Fruit fly (Drosophila melanogaster) whole organism, embryonic: ENCODE measurements around the gene CG6481.
A peak's percentile ranks its signal among the peaks of the same experiment; 100 is the strongest.

Experiments
- ATbp ChIP-seq: fragments of 200-800 bp; sonication (Bioruptor generic); optimal IDR thresholded peaks from 2 replicates; lab custom pipeline; 2017; ENCODE audit warnings: missing biosample characterization, mild to moderate bottlenecking, missing genetic modification characterization, missing genetic modification reagents
- BEAF-32 ChIP-seq: fragments of 200-800 bp; sonication (Bioruptor generic); optimal IDR thresholded peaks from 3 replicates; lab custom pipeline; 2017; ENCODE audit warnings: missing biosample characterization, missing genetic modification characterization, mild to moderate bottlenecking, moderate library complexity, missing genetic modification reagents
- CG10267 ChIP-seq: fragments of 200-800 bp; sonication (Bioruptor generic); optimal IDR thresholded peaks from 2 replicates; lab custom pipeline; 2018; ENCODE audit warnings: missing biosample characterization, mild to moderate bottlenecking, missing genetic modification characterization, moderate library complexity
- CG10462 ChIP-seq: fragments of 200-800 bp; sonication (Bioruptor generic); optimal IDR thresholded peaks from 2 replicates; lab custom pipeline; 2016; ENCODE audit warnings: missing biosample characterization, missing genetic modification characterization
- CG11398 ChIP-seq: fragments of 200-800 bp; sonication (Bioruptor generic); optimal IDR thresholded peaks from 2 replicates; lab custom pipeline; 2016; ENCODE audit warnings: missing biosample characterization, missing genetic modification characterization
- CG12155 ChIP-seq: fragments of 200-800 bp; sonication (Bioruptor generic); optimal IDR thresholded peaks from 3 replicates; lab custom pipeline; 2016; ENCODE audit warnings: missing biosample characterization, missing genetic modification characterization
- CG13424 ChIP-seq: fragments of 200-800 bp; sonication (Bioruptor generic); optimal IDR thresholded peaks from 2 replicates; lab custom pipeline; 2019; ENCODE audit warnings: missing biosample characterization, mild to moderate bottlenecking, missing genetic modification characterization, moderate library complexity
- CG13775 ChIP-seq: fragments of 200-800 bp; sonication (Bioruptor generic); optimal IDR thresholded peaks from 3 replicates; lab custom pipeline; 2017; ENCODE audit warnings: missing biosample characterization, mild to moderate bottlenecking, missing genetic modification characterization
- CG14014 ChIP-seq: fragments of 200-800 bp; sonication (Bioruptor generic); IDR thresholded peaks from 2 replicates; pipeline ENCODE4 v1.3.6; 2022; ENCODE audit warnings: missing biosample characterization, missing genetic modification characterization
- CG14965 ChIP-seq: fragments of 200-800 bp; sonication (Bioruptor generic); optimal IDR thresholded peaks from 2 replicates; lab custom pipeline; 2016; ENCODE audit warnings: missing biosample characterization, missing genetic modification characterization, borderline replicate concordance
- CG17359 ChIP-seq: fragments of 200-800 bp; sonication (Bioruptor generic); optimal IDR thresholded peaks from 3 replicates; lab custom pipeline; 2018; ENCODE audit warnings: missing biosample characterization, mild to moderate bottlenecking, missing genetic modification characterization, moderate library complexity
- CG17829 ChIP-seq: fragments of 200-800 bp; optimal IDR thresholded peaks from 2 replicates; lab custom pipeline; 2019; ENCODE audit warnings: missing biosample characterization, mild to moderate bottlenecking, missing genetic modification characterization, moderate library complexity
- CG2678 ChIP-seq: fragments of 200-800 bp; sonication (Bioruptor generic); optimal IDR thresholded peaks from 3 replicates; lab custom pipeline; 2019; ENCODE audit warnings: missing biosample characterization, mild to moderate bottlenecking, missing genetic modification characterization, moderate library complexity
- CG4328 ChIP-seq: fragments of 200-800 bp; sonication (Bioruptor generic); optimal IDR thresholded peaks from 3 replicates; lab custom pipeline; 2017; ENCODE audit warnings: missing biosample characterization, missing genetic modification reagents, missing genetic modification characterization
- CG4617 ChIP-seq: fragments of 200-800 bp; sonication (Bioruptor generic); optimal IDR thresholded peaks from 3 replicates; lab custom pipeline; 2016; ENCODE audit warnings: missing biosample characterization, missing genetic modification characterization, borderline replicate concordance
- CG7271 ChIP-seq: fragments of 200-800 bp; sonication (Bioruptor generic); optimal IDR thresholded peaks from 2 replicates; lab custom pipeline; 2018; ENCODE audit warnings: missing biosample characterization, mild to moderate bottlenecking, missing genetic modification characterization, moderate library complexity
- CG9817 ChIP-seq: fragments of 200-800 bp; sonication (Bioruptor generic); optimal IDR thresholded peaks from 2 replicates; lab custom pipeline; 2018; ENCODE audit warnings: missing biosample characterization, mild to moderate bottlenecking, missing genetic modification characterization, moderate library complexity
- CG9932 ChIP-seq: fragments of 200-800 bp; sonication (Bioruptor generic); IDR thresholded peaks from 2 replicates; pipeline ENCODE4 v1.3.6; 2022; ENCODE audit warnings: missing biosample characterization, missing genetic modification characterization
- D ChIP-seq, 2 experiments: fragments of 200-800 bp in 1 of 2; fragments of >200 bp in 1 of 2; sonication (Bioruptor generic) in 1 of 2; optimal IDR thresholded peaks; 2 replicates in 1 of 2; 3 replicates in 1 of 2; lab custom pipeline; 2017; ENCODE audit warnings: mild to moderate bottlenecking in 1 of 2, missing biosample characterization in 1 of 2, missing genetic modification characterization in 1 of 2, missing genetic modification reagents in 1 of 2
- Deaf1 ChIP-seq: fragments of 200-800 bp; optimal IDR thresholded peaks from 3 replicates; lab custom pipeline; 2019; ENCODE audit warnings: missing biosample characterization, mild to moderate bottlenecking, missing genetic modification characterization, moderate library complexity
- Ets65A ChIP-seq: fragments of 200-800 bp; sonication (Bioruptor generic); peaks from one replicate; lab custom pipeline; 2016; ENCODE audit warnings: missing biosample characterization, missing genetic modification characterization
- Hr51 ChIP-seq, 2 experiments: fragments of 200-800 bp; sonication (Bioruptor generic); optimal IDR thresholded peaks; 2 replicates in 1 of 2; 3 replicates in 1 of 2; lab custom pipeline; 2016 to 2018; ENCODE audit warnings: missing biosample characterization in 2 of 2, missing genetic modification characterization in 2 of 2, mild to moderate bottlenecking in 1 of 2, moderate library complexity in 1 of 2
- Lpt ChIP-seq: fragments of >200 bp; optimal IDR thresholded peaks from 2 replicates; lab custom pipeline; 2018; ENCODE audit warnings: missing biosample characterization, missing genetic modification characterization
- Myb ChIP-seq: fragments of 200-800 bp; sonication (Bioruptor generic); optimal IDR thresholded peaks from 2 replicates; lab custom pipeline; 2016; ENCODE audit warnings: missing biosample characterization, missing genetic modification characterization
- Neu2 ChIP-seq: fragments of 200-800 bp; sonication (Bioruptor generic); optimal IDR thresholded peaks from 3 replicates; lab custom pipeline; 2016; ENCODE audit warnings: missing biosample characterization, missing genetic modification characterization, borderline replicate concordance
- Sin3A ChIP-seq: fragments of >200 bp; optimal IDR thresholded peaks from 2 replicates; lab custom pipeline; 2018
- Sry-β ChIP-seq: fragments of 200-800 bp; sonication (Bioruptor generic); optimal IDR thresholded peaks from 2 replicates; lab custom pipeline; 2018; ENCODE audit warnings: missing biosample characterization, mild to moderate bottlenecking, missing genetic modification characterization, moderate library complexity
- Ssrp ChIP-seq: fragments of 200-800 bp; sonication (Bioruptor generic); optimal IDR thresholded peaks from 2 replicates; lab custom pipeline; 2018; ENCODE audit warnings: missing biosample characterization, mild to moderate bottlenecking, missing genetic modification characterization, moderate library complexity
- al ChIP-seq: fragments of 200-800 bp; sonication (Bioruptor generic); IDR thresholded peaks from 2 replicates; pipeline ENCODE4 v1.3.6; 2022; ENCODE audit warnings: missing biosample characterization, missing genetic modification characterization
- ash1 ChIP-seq: fragments of 200-800 bp; sonication (Bioruptor generic); optimal IDR thresholded peaks from 2 replicates; lab custom pipeline; 2018; ENCODE audit warnings: missing biosample characterization, mild to moderate bottlenecking, missing genetic modification characterization
- bbx ChIP-seq: fragments of 200-800 bp; sonication (Bioruptor generic); IDR thresholded peaks from 2 replicates; pipeline ENCODE4 v1.3.6; 2022; ENCODE audit warnings: missing biosample characterization, missing genetic modification characterization; ENCODE audit not compliant: partially characterized antibody
- cas ChIP-seq: fragments of 200-800 bp; sonication (Bioruptor generic); IDR thresholded peaks from 2 replicates; pipeline ENCODE4 v1.3.6; 2022; ENCODE audit warnings: missing biosample characterization, missing genetic modification characterization
- cato ChIP-seq: fragments of 200-800 bp; sonication (Bioruptor generic); optimal IDR thresholded peaks from 2 replicates; lab custom pipeline; 2016; ENCODE audit warnings: missing biosample characterization, missing genetic modification characterization, borderline replicate concordance
- ci ChIP-seq: fragments of 200-800 bp; sonication (Bioruptor generic); IDR thresholded peaks from 3 replicates; pipeline ENCODE4 v1.3.6; 2022; ENCODE audit warnings: missing biosample characterization, missing genetic modification characterization
- corto ChIP-seq: fragments of 200-800 bp; sonication (Bioruptor generic); optimal IDR thresholded peaks from 2 replicates; lab custom pipeline; 2016; ENCODE audit warnings: missing biosample characterization, mild to moderate bottlenecking, missing genetic modification characterization, moderate library complexity
- cwo ChIP-seq: fragments of 200-800 bp; sonication (Bioruptor generic); optimal IDR thresholded peaks from 3 replicates; lab custom pipeline; 2017; ENCODE audit warnings: missing biosample characterization, missing genetic modification characterization, mild to moderate bottlenecking, moderate library complexity, missing genetic modification reagents
- dati ChIP-seq: fragments of 200-800 bp; sonication (Bioruptor generic); IDR thresholded peaks from 2 replicates; pipeline ENCODE4 v1.3.6; 2022; ENCODE audit warnings: missing biosample characterization, missing genetic modification characterization
- ftz-f1 ChIP-seq: fragments of 200-800 bp; sonication (Bioruptor generic); optimal IDR thresholded peaks from 2 replicates; lab custom pipeline; 2016; ENCODE audit warnings: missing biosample characterization, missing genetic modification characterization
- hkb ChIP-seq, 2 experiments: fragments of 200-800 bp in 1 of 2; fragments of >200 bp in 1 of 2; sonication (Bioruptor generic) in 1 of 2; IDR thresholded peaks in 1 of 2; optimal IDR thresholded peaks in 1 of 2; 2 replicates each; pipeline versions ENCODE4 v1.3.6 to Lab custom; 2017 to 2022; ENCODE audit warnings: missing biosample characterization in 1 of 2, missing genetic modification characterization in 1 of 2
- lbe ChIP-seq: fragments of 200-800 bp; sonication (Bioruptor generic); optimal IDR thresholded peaks from 2 replicates; lab custom pipeline; 2016; ENCODE audit warnings: missing biosample characterization, mild to moderate bottlenecking, missing genetic modification characterization
- nmo ChIP-seq: fragments of 200-800 bp; sonication (Bioruptor generic); optimal IDR thresholded peaks from 2 replicates; lab custom pipeline; 2018; ENCODE audit warnings: missing biosample characterization, mild to moderate bottlenecking, missing genetic modification characterization, moderate library complexity
- pb ChIP-seq: fragments of 200-800 bp; sonication (Bioruptor generic); optimal IDR thresholded peaks from 3 replicates; lab custom pipeline; 2016; ENCODE audit warnings: missing biosample characterization, missing genetic modification characterization
- slbo ChIP-seq: fragments of 200-800 bp; sonication (Bioruptor generic); IDR thresholded peaks from 2 replicates; pipeline ENCODE4 v1.3.6; 2022; ENCODE audit warnings: missing biosample characterization, missing genetic modification characterization
- slou ChIP-seq: fragments of 200-800 bp; sonication (Bioruptor generic); optimal IDR thresholded peaks from 3 replicates; lab custom pipeline; 2016; ENCODE audit warnings: missing biosample characterization, missing genetic modification characterization
- ssp ChIP-seq: fragments of 200-800 bp; sonication (Bioruptor generic); IDR thresholded peaks from 2 replicates; pipeline ENCODE4 v1.3.6; 2022; ENCODE audit warnings: missing biosample characterization, missing genetic modification characterization
- stwl ChIP-seq: fragments of 200-800 bp; sonication (Bioruptor generic); optimal IDR thresholded peaks from 3 replicates; lab custom pipeline; 2018; ENCODE audit warnings: missing biosample characterization, mild to moderate bottlenecking, missing genetic modification characterization, moderate library complexity
- tll ChIP-seq, 2 experiments: fragments of 200-800 bp in 1 of 2; fragments of >200 bp in 1 of 2; sonication (Bioruptor generic) in 1 of 2; optimal IDR thresholded peaks; 2 replicates each; lab custom pipeline; 2017 to 2019; ENCODE audit warnings: missing biosample characterization in 2 of 2, missing genetic modification characterization in 2 of 2, mild to moderate bottlenecking in 1 of 2, moderate library complexity in 1 of 2
- z ChIP-seq: fragments of 200-800 bp; sonication (Bioruptor generic); IDR thresholded peaks from 3 replicates; pipeline ENCODE4 v1.3.6; 2022; ENCODE audit warnings: missing biosample characterization, missing genetic modification characterization

The CG6481 gene

DNA sequence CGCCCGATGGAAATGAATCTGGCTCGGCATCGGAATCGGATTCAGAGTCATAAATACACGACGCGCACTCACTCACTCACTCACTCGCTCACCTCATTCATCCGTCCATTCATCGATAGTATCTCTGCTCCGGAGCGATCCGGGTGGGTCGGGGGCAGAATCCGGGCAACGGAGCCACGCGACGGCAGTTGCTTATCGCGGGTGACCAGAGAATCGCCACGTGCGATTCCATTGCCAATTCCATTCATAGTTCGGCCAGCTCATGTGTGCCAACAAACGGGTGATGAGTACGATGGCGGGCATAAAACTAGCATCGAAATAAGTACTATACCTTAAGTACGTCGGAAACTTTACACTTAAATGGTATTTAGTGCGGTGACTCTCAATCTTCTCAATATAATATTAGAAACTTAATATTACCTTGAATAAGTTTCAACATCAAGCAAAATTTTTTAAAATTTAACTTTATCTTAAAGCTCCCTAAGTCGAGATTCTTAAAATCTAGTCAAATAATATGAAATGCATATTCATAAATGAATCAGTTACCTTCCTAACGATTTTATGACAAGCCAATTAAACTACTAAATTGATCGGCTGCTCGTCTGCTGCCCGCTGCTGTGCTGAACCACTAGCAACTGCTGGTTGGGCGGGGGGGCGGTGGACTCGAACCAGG is 2.5 kb upstream of the CG6481 start (continued):
- TF ChIP-seq dati, result no peak
- TF ChIP-seq CG9817 (tag; lab: Kevin White, UChicago), result no peak
- TF ChIP-seq Sry-β (GFP tag; lab: Kevin White, UChicago), result no peak
- peak; percentile 46 for TF ChIP-seq Ssrp (tag; lab: Kevin White, UChicago)
- no peak for TF ChIP-seq corto
- TF ChIP-seq CG11398 (GFP tag; lab: Kevin White, UChicago), result no peak
- TF ChIP-seq Lpt (GFP tag; lab: Kevin White, UChicago), result no peak
- TF ChIP-seq CG17359 (tag; lab: Kevin White, UChicago), result peak; percentile 34
- TF ChIP-seq hkb (optimal IDR thresholded peaks at IDR 0.05; lab: Kevin White, UChicago), result no peak
- TF ChIP-seq hkb (GFP tag; IDR thresholded peaks at IDR 0.05; lab: Robert Waterston, UW), result peak; percentile 56
- peak in 1 of 2 experiments; percentile 32 for TF ChIP-seq Hr51 (GFP tag; optimal IDR thresholded peaks at IDR 0.05; lab: Kevin White, UChicago)
- TF ChIP-seq CG9932 (GFP tag; lab: Robert Waterston, UW), result no peak
- TF ChIP-seq ci (GFP tag; lab: Robert Waterston, UW), result no peak
- no peak for TF ChIP-seq Sin3A
- no peak for TF ChIP-seq lbe (GFP tag; lab: Kevin White, UChicago)
- TF ChIP-seq bbx (GFP tag; lab: Robert Waterston, UW), result no peak
- no peak for TF ChIP-seq ftz-f1 (GFP tag; lab: Kevin White, UChicago)
- TF ChIP-seq ash1 (GFP tag; lab: Kevin White, UChicago), result no peak
- no peak for TF ChIP-seq cato (GFP tag; lab: Kevin White, UChicago)
- peak; percentile 7 for TF ChIP-seq CG10462
- TF ChIP-seq CG4617, result no peak
- TF ChIP-seq pb (GFP tag; lab: Kevin White, UChicago), result no peak
- no peak for TF ChIP-seq stwl (tag; lab: Kevin White, UChicago)
- TF ChIP-seq CG4328 (GFP tag; lab: Kevin White, UChicago), result no peak
- TF ChIP-seq slbo (GFP tag; lab: Robert Waterston, UW), result no peak
- no peak for TF ChIP-seq BEAF-32 (GFP tag; lab: Kevin White, UChicago)
- peak; percentile 67 for TF ChIP-seq CG2678 (tag; lab: Kevin White, UChicago)
- peak; percentile 59 for TF ChIP-seq CG17829
- no peak for TF ChIP-seq CG14014
- TF ChIP-seq al (GFP tag; lab: Robert Waterston, UW), result no peak
- TF ChIP-seq nmo, result peak; percentile 59
- peak; percentile 59 for TF ChIP-seq CG13775 (GFP tag; lab: Kevin White, UChicago)
- TF ChIP-seq cas (GFP tag; lab: Robert Waterston, UW), result no peak
- TF ChIP-seq Neu2 (GFP tag; lab: Kevin White, UChicago), result no peak
- no peak for TF ChIP-seq slou (GFP tag; lab: Kevin White, UChicago)
- TF ChIP-seq Deaf1 (tag; lab: Kevin White, UChicago), result no peak
- no peak for TF ChIP-seq Myb (GFP tag; lab: Kevin White, UChicago)
- peak; percentile 16 for TF ChIP-seq CG7271 (tag; lab: Kevin White, UChicago)
- peak; percentile 45; the same call in 1 of the 3 replicates for TF ChIP-seq z (GFP tag; lab: Robert Waterston, UW)
- TF ChIP-seq CG13424 (tag; lab: Kevin White, UChicago), result peak; percentile 59
- no peak for TF ChIP-seq CG12155 (GFP tag; lab: Kevin White, UChicago)
- TF ChIP-seq CG10267 (tag; lab: Kevin White, UChicago), result peak; percentile 62
- TF ChIP-seq tll (GFP tag; optimal IDR thresholded peaks at IDR 0.05; lab: Kevin White, UChicago), result no peak
- no peak for TF ChIP-seq ssp (GFP tag; lab: Robert Waterston, UW)
- TF ChIP-seq D (optimal IDR thresholded peaks at IDR 0.05; lab: Kevin White, UChicago), result no peak
- TF ChIP-seq D (GFP tag; optimal IDR thresholded peaks at IDR 0.05; lab: Kevin White, UChicago), result peak; percentile 64
- peak; percentile 28 for TF ChIP-seq ATbp (GFP tag; lab: Kevin White, UChicago)
- TF ChIP-seq cwo (GFP tag; lab: Kevin White, UChicago), result peak; percentile 65
- TF ChIP-seq CG14965, result no peak
- peak; percentile 89 for TF ChIP-seq Ets65A
